Fruit fly (Drosophila melanogaster) whole organism, embryonic: ENCODE data around the gene Hacd1.
A peak's percentile ranks its signal among the peaks of the same experiment; 100 is the strongest.

Source experiments
- Adf1 ChIP-seq: fragments of 200-800 bp; sonication (Bioruptor generic); IDR thresholded peaks from 2 replicates; pipeline ENCODE4 v1.3.6; 2022; ENCODE audit warnings: missing biosample characterization, missing genetic modification characterization
- CG10267 ChIP-seq: fragments of 200-800 bp; sonication (Bioruptor generic); optimal IDR thresholded peaks from 2 replicates; lab custom pipeline; 2018; ENCODE audit warnings: missing biosample characterization, mild to moderate bottlenecking, missing genetic modification characterization, moderate library complexity
- CG10431 ChIP-seq: fragments of 200-800 bp; sonication (Bioruptor generic); optimal IDR thresholded peaks from 3 replicates; lab custom pipeline; 2018; ENCODE audit warnings: missing biosample characterization, mild to moderate bottlenecking, missing genetic modification characterization
- CG11504 ChIP-seq: fragments of 200-800 bp; sonication (Bioruptor generic); optimal IDR thresholded peaks from 3 replicates; lab custom pipeline; 2019; ENCODE audit warnings: missing biosample characterization, mild to moderate bottlenecking, missing genetic modification characterization, moderate library complexity
- CG14441 ChIP-seq: fragments of 200-800 bp; sonication (Bioruptor generic); IDR thresholded peaks from 2 replicates; pipeline ENCODE4 v1.3.6; 2022; ENCODE audit warnings: missing biosample characterization, missing genetic modification characterization
- CG14860 ChIP-seq: fragments of 200-800 bp; sonication (Bioruptor generic); IDR thresholded peaks from 3 replicates; pipeline ENCODE4 v1.3.6; 2022; ENCODE audit warnings: missing biosample characterization, missing genetic modification characterization; ENCODE audit not compliant: partially characterized antibody
- CG1529 ChIP-seq: fragments of 200-800 bp; sonication (Bioruptor generic); optimal IDR thresholded peaks from 3 replicates; lab custom pipeline; 2018; ENCODE audit warnings: missing biosample characterization, missing genetic modification characterization
- CG17568 ChIP-seq: fragments of 200-800 bp; sonication (Bioruptor generic); optimal IDR thresholded peaks from 2 replicates; lab custom pipeline; 2018; ENCODE audit warnings: missing biosample characterization, mild to moderate bottlenecking, missing genetic modification characterization, moderate library complexity
- CG17802 ChIP-seq: fragments of 200-800 bp; sonication (Bioruptor generic); optimal IDR thresholded peaks from 2 replicates; lab custom pipeline; 2018; ENCODE audit warnings: missing biosample characterization, mild to moderate bottlenecking, missing genetic modification characterization, moderate library complexity
- CG18599 ChIP-seq: fragments of 200-800 bp; sonication (Bioruptor generic); optimal IDR thresholded peaks from 3 replicates; lab custom pipeline; 2017; ENCODE audit warnings: missing biosample characterization, missing genetic modification characterization, mild to moderate bottlenecking, moderate library complexity, missing genetic modification reagents
- CG7928 ChIP-seq: fragments of 200-800 bp; sonication (Bioruptor generic); optimal IDR thresholded peaks from 2 replicates; lab custom pipeline; 2017; ENCODE audit warnings: missing biosample characterization, mild to moderate bottlenecking, missing genetic modification characterization
- CG7987 ChIP-seq: fragments of 200-800 bp; sonication (Bioruptor generic); optimal IDR thresholded peaks from 2 replicates; lab custom pipeline; 2018; ENCODE audit warnings: missing biosample characterization, mild to moderate bottlenecking, missing genetic modification characterization, moderate library complexity
- CG8478 ChIP-seq: fragments of >200 bp; optimal IDR thresholded peaks from 2 replicates; lab custom pipeline; 2018
- CG9437 ChIP-seq: fragments of 200-800 bp; sonication (Bioruptor generic); optimal IDR thresholded peaks from 2 replicates; lab custom pipeline; 2018; ENCODE audit warnings: missing biosample characterization, mild to moderate bottlenecking, missing genetic modification characterization
- CG9817 ChIP-seq: fragments of 200-800 bp; sonication (Bioruptor generic); optimal IDR thresholded peaks from 2 replicates; lab custom pipeline; 2018; ENCODE audit warnings: missing biosample characterization, mild to moderate bottlenecking, missing genetic modification characterization, moderate library complexity
- CG9932 ChIP-seq: fragments of 200-800 bp; sonication (Bioruptor generic); IDR thresholded peaks from 2 replicates; pipeline ENCODE4 v1.3.6; 2022; ENCODE audit warnings: missing biosample characterization, missing genetic modification characterization
- Chrac-16 ChIP-seq: fragments of 200-800 bp; sonication (Bioruptor generic); optimal IDR thresholded peaks from 3 replicates; lab custom pipeline; 2016; ENCODE audit warnings: missing biosample characterization, missing genetic modification characterization
- CkIIα-i1 ChIP-seq: fragments of 200-800 bp; sonication (Bioruptor generic); IDR thresholded peaks from 2 replicates; pipeline ENCODE4 v1.3.6; 2022; ENCODE audit warnings: missing biosample characterization, missing genetic modification characterization
- CoRest ChIP-seq: fragments of 200-800 bp; sonication (Bioruptor generic); optimal IDR thresholded peaks from 3 replicates; lab custom pipeline; 2018; ENCODE audit warnings: missing biosample characterization, mild to moderate bottlenecking, missing genetic modification characterization, moderate library complexity
- ERR ChIP-seq: fragments of 200-800 bp; sonication (Bioruptor generic); optimal IDR thresholded peaks from 2 replicates; lab custom pipeline; 2016; ENCODE audit warnings: missing biosample characterization, missing genetic modification characterization
- GATAe ChIP-seq: fragments of 200-800 bp; sonication (Bioruptor generic); conservative IDR thresholded peaks from 2 replicates; pipeline ENCODE4 v1.3.6; 2022; ENCODE audit warnings: missing biosample characterization, missing genetic modification characterization
- Hr78 ChIP-seq, 2 experiments: fragments of 200-800 bp in 1 of 2; fragments of >200 bp in 1 of 2; sonication (Bioruptor generic) in 1 of 2; optimal IDR thresholded peaks; 2 replicates each; lab custom pipeline; 2017 to 2019; ENCODE audit warnings: missing biosample characterization in 2 of 2, missing genetic modification characterization in 2 of 2, mild to moderate bottlenecking in 1 of 2, moderate library complexity in 1 of 2
- Hsf ChIP-seq: fragments of 200-800 bp; sonication (Bioruptor generic); optimal IDR thresholded peaks from 3 replicates; lab custom pipeline; 2016; ENCODE audit warnings: missing biosample characterization, missing genetic modification characterization
- Lhr ChIP-seq: fragments of 200-800 bp; sonication (Bioruptor generic); optimal IDR thresholded peaks from 3 replicates; lab custom pipeline; 2017; ENCODE audit warnings: mild to moderate bottlenecking, missing biosample characterization, missing genetic modification reagents, missing genetic modification characterization
- Lpt ChIP-seq: fragments of >200 bp; optimal IDR thresholded peaks from 2 replicates; lab custom pipeline; 2018; ENCODE audit warnings: missing biosample characterization, missing genetic modification characterization
- MESR4 ChIP-seq: fragments of 200-800 bp; sonication (Bioruptor generic); optimal IDR thresholded peaks from 2 replicates; lab custom pipeline; 2018; ENCODE audit warnings: missing biosample characterization, mild to moderate bottlenecking, missing genetic modification characterization, moderate library complexity
- Meics ChIP-seq: fragments of 200-800 bp; sonication (Bioruptor generic); optimal IDR thresholded peaks from 2 replicates; lab custom pipeline; 2017; ENCODE audit warnings: missing biosample characterization, mild to moderate bottlenecking, missing genetic modification characterization
- Mrtf ChIP-seq: fragments of 200-800 bp; sonication (Bioruptor generic); IDR thresholded peaks from 3 replicates; pipeline ENCODE4 v1.3.6; 2022; ENCODE audit warnings: missing biosample characterization, missing genetic modification characterization
- NFAT ChIP-seq: fragments of 200-800 bp; sonication (Bioruptor generic); IDR thresholded peaks from 2 replicates; pipeline ENCODE4 v1.3.6; 2022; ENCODE audit warnings: missing biosample characterization, missing genetic modification characterization
- Sox100B ChIP-seq: fragments of 200-800 bp; sonication (Bioruptor generic); optimal IDR thresholded peaks from 3 replicates; lab custom pipeline; 2018; ENCODE audit warnings: missing biosample characterization, mild to moderate bottlenecking, missing genetic modification characterization
- Taf1 ChIP-seq: fragments of 200-800 bp; sonication (Bioruptor generic); IDR thresholded peaks from 2 replicates; pipeline ENCODE4 v1.3.6; 2022; ENCODE audit warnings: missing biosample characterization, missing genetic modification characterization
- ab ChIP-seq: fragments of 200-800 bp; sonication (Bioruptor generic); optimal IDR thresholded peaks from 2 replicates; lab custom pipeline; 2016; ENCODE audit warnings: missing biosample characterization, missing genetic modification characterization
- amos ChIP-seq: fragments of 200-800 bp; sonication (Bioruptor generic); IDR thresholded peaks from 2 replicates; pipeline ENCODE4 v1.3.6; 2022; ENCODE audit warnings: missing biosample characterization, missing genetic modification characterization; ENCODE audit not compliant: partially characterized antibody
- bowl ChIP-seq: fragments of 200-800 bp; sonication (Bioruptor generic); IDR thresholded peaks from 2 replicates; pipeline ENCODE4 v1.3.6; 2022; ENCODE audit warnings: missing biosample characterization, missing genetic modification characterization
- cas ChIP-seq: fragments of 200-800 bp; sonication (Bioruptor generic); IDR thresholded peaks from 2 replicates; pipeline ENCODE4 v1.3.6; 2022; ENCODE audit warnings: missing biosample characterization, missing genetic modification characterization
- chinmo ChIP-seq: fragments of 200-800 bp; sonication (Bioruptor generic); IDR thresholded peaks from 4 replicates; pipeline ENCODE4 v1.3.6; 2022; ENCODE audit warnings: missing biosample characterization, missing genetic modification characterization; ENCODE audit not compliant: partially characterized antibody
- crp ChIP-seq, 2 experiments: fragments of 200-800 bp; sonication (Bioruptor generic); optimal IDR thresholded peaks; 2 replicates in 1 of 2; 3 replicates in 1 of 2; lab custom pipeline; 2017; ENCODE audit warnings: missing biosample characterization in 2 of 2, missing genetic modification characterization in 2 of 2, mild to moderate bottlenecking in 1 of 2, moderate library complexity in 1 of 2
- emc ChIP-seq: fragments of 200-800 bp; sonication (Bioruptor generic); optimal IDR thresholded peaks from 2 replicates; lab custom pipeline; 2016; ENCODE audit warnings: missing biosample characterization, missing genetic modification characterization
- ewg ChIP-seq: fragments of 200-800 bp; sonication (Bioruptor generic); optimal IDR thresholded peaks from 3 replicates; lab custom pipeline; 2017; ENCODE audit warnings: mild to moderate bottlenecking, missing biosample characterization, missing genetic modification reagents, missing genetic modification characterization
- gcm ChIP-seq: fragments of 200-800 bp; sonication (Bioruptor generic); optimal IDR thresholded peaks from 2 replicates; lab custom pipeline; 2019; ENCODE audit warnings: missing biosample characterization, mild to moderate bottlenecking, missing genetic modification characterization, moderate library complexity
- gcm2 ChIP-seq: fragments of 200-800 bp; sonication (Bioruptor generic); optimal IDR thresholded peaks from 2 replicates; lab custom pipeline; 2016; ENCODE audit warnings: missing biosample characterization, missing genetic modification characterization
- gem ChIP-seq: fragments of 200-800 bp; sonication (Bioruptor generic); optimal IDR thresholded peaks from 2 replicates; lab custom pipeline; 2019; ENCODE audit warnings: missing biosample characterization, mild to moderate bottlenecking, missing genetic modification characterization, moderate library complexity
- hb ChIP-seq: fragments of 200-800 bp; sonication (Bioruptor generic); IDR thresholded peaks from 3 replicates; pipeline ENCODE4 v1.3.6; 2022; ENCODE audit warnings: missing biosample characterization, missing genetic modification characterization; ENCODE audit not compliant: partially characterized antibody
- lmd ChIP-seq: fragments of 200-800 bp; sonication (Bioruptor generic); IDR thresholded peaks from 2 replicates; pipeline ENCODE4 v1.3.6; 2022; ENCODE audit warnings: missing biosample characterization, missing genetic modification characterization
- nau ChIP-seq: fragments of 200-800 bp; sonication (Bioruptor generic); optimal IDR thresholded peaks from 3 replicates; lab custom pipeline; 2017; ENCODE audit warnings: missing biosample characterization, mild to moderate bottlenecking, missing genetic modification characterization, missing genetic modification reagents
- ro ChIP-seq: fragments of 200-800 bp; sonication (Bioruptor generic); IDR thresholded peaks from 2 replicates; pipeline ENCODE4 v1.3.6; 2022; ENCODE audit warnings: missing biosample characterization, missing genetic modification characterization
- sisA ChIP-seq: fragments of 200-800 bp; sonication (Bioruptor generic); IDR thresholded peaks from 2 replicates; pipeline ENCODE4 v1.3.6; 2022; ENCODE audit warnings: missing biosample characterization, missing genetic modification characterization
- wek ChIP-seq: fragments of 200-800 bp; sonication (Bioruptor generic); optimal IDR thresholded peaks from 3 replicates; lab custom pipeline; 2018; ENCODE audit warnings: missing biosample characterization, mild to moderate bottlenecking, missing genetic modification characterization, moderate library complexity
- zen ChIP-seq: fragments of 200-800 bp; sonication (Bioruptor generic); optimal IDR thresholded peaks from 3 replicates; lab custom pipeline; 2018; ENCODE audit warnings: missing biosample characterization, mild to moderate bottlenecking, missing genetic modification characterization, moderate library complexity

The Hacd1 gene

dm6 chr2L:12010100-12010876 is 8.2 kb upstream of the Hacd1 start (continued):
- no peak for TF ChIP-seq MESR4
- no peak for TF ChIP-seq Mrtf (GFP tag; lab: Robert Waterston, UW)
- peak; percentile 99 for TF ChIP-seq CG11504
- no peak for TF ChIP-seq crp (GFP tag; optimal IDR thresholded peaks at IDR 0.05; lab: Kevin White, UChicago)
- no peak for TF ChIP-seq ro (GFP tag; lab: Robert Waterston, UW)
- TF ChIP-seq amos (GFP tag; lab: Robert Waterston, UW), result no peak
- TF ChIP-seq zen (tag; lab: Kevin White, UChicago), result no peak
- TF ChIP-seq CG17802 (tag; lab: Kevin White, UChicago), result peak; percentile 15
- no peak for TF ChIP-seq NFAT
- no peak for TF ChIP-seq gem (tag; lab: Kevin White, UChicago)
- no peak for TF ChIP-seq CG14860 (GFP tag; lab: Robert Waterston, UW)
- peak; percentile 23 for TF ChIP-seq CG1529
- TF ChIP-seq wek (GFP tag; lab: Kevin White, UChicago), result peak; percentile 43
- no peak for TF ChIP-seq CG9932 (GFP tag; lab: Robert Waterston, UW)
- no peak for TF ChIP-seq Sox100B (GFP tag; lab: Kevin White, UChicago)
- TF ChIP-seq ERR (GFP tag; lab: Kevin White, UChicago), result peak; percentile 21
- TF ChIP-seq CG18599 (GFP tag; lab: Kevin White, UChicago), result peak; percentile 18
- TF ChIP-seq hb (GFP tag; lab: Robert Waterston, UW), result no peak
- peak; percentile 7 for TF ChIP-seq ewg (GFP tag; lab: Kevin White, UChicago)
- TF ChIP-seq sisA, result no peak
- TF ChIP-seq Meics, result no peak
- TF ChIP-seq CG9817, result no peak
- no peak for TF ChIP-seq CG10267 (tag; lab: Kevin White, UChicago)
- TF ChIP-seq emc, result no peak
- TF ChIP-seq Taf1 (GFP tag; lab: Robert Waterston, UW), result no peak
- no peak for TF ChIP-seq CG9437 (GFP tag; lab: Kevin White, UChicago)
- peak; percentile 19 for TF ChIP-seq CG10431
- TF ChIP-seq gcm (GFP tag; lab: Kevin White, UChicago), result no peak
- no peak for TF ChIP-seq cas (GFP tag; lab: Robert Waterston, UW)
- peak; percentile 10 for TF ChIP-seq CoRest
- peak; percentile 84 for TF ChIP-seq ab (GFP tag; lab: Kevin White, UChicago)
- TF ChIP-seq gcm2 (GFP tag; lab: Kevin White, UChicago), result no peak
- peak; percentile 51 for TF ChIP-seq CG17568 (GFP tag; lab: Kevin White, UChicago)
- peak; percentile 18 for TF ChIP-seq nau
- TF ChIP-seq lmd (GFP tag; lab: Robert Waterston, UW), result no peak
- peak; percentile 98 for TF ChIP-seq Lhr (GFP tag; lab: Kevin White, UChicago)
- no peak for TF ChIP-seq GATAe (GFP tag; lab: Robert Waterston, UW)
- TF ChIP-seq Lpt (GFP tag; lab: Kevin White, UChicago), result no peak
- TF ChIP-seq Hsf, result no peak
- TF ChIP-seq Adf1 (GFP tag; lab: Robert Waterston, UW), result no peak
- no peak for TF ChIP-seq chinmo (GFP tag; lab: Robert Waterston, UW)
- peak in 1 of 2 experiments; percentile 58 for TF ChIP-seq Hr78 (GFP tag; optimal IDR thresholded peaks at IDR 0.05; lab: Kevin White, UChicago)
- TF ChIP-seq CG8478 (lab: Kevin White, UChicago), result no peak
- no peak for TF ChIP-seq CG7928
- no peak for TF ChIP-seq Chrac-16 (GFP tag; lab: Kevin White, UChicago)
- no peak for TF ChIP-seq bowl (GFP tag; lab: Robert Waterston, UW)
- no peak for TF ChIP-seq CG14441
- TF ChIP-seq CkIIα-i1 (GFP tag; lab: Robert Waterston, UW), result no peak
- peak; percentile 60 for TF ChIP-seq CG7987
